Worm (Caenorhabditis elegans) whole organism, early embryonic: Measurements from ENCODE around the gene srx-96.

ENCODE experiments used
- B0310.2 ChIP-seq: sonication (generic microtip); optimal IDR thresholded peaks from 2 replicates; lab custom pipeline; 2016; ENCODE audit warnings: mild to moderate bottlenecking, missing genetic modification characterization, missing compliant biosample characterization
- F13C5.2 ChIP-seq: sonication (generic microtip); optimal IDR thresholded peaks from 2 replicates; lab custom pipeline; 2017; ENCODE audit warnings: mild to moderate bottlenecking, missing genetic modification characterization, inconsistent platforms, missing compliant biosample characterization
- aly-1 ChIP-seq: sonication (generic microtip); optimal IDR thresholded peaks from 2 replicates; lab custom pipeline; 2016; ENCODE audit warnings: missing genetic modification characterization, missing compliant biosample characterization
- ama-1 ChIP-seq: fragments of 150-350 bp; optimal IDR thresholded peaks from 2 replicates; lab custom pipeline; 2014
- ceh-13 ChIP-seq: fragments of 200-800 bp; sonication (Bioruptor generic); optimal IDR thresholded peaks from 2 replicates; lab custom pipeline; 2018; ENCODE audit warnings: mild to moderate bottlenecking, missing genetic modification characterization, missing compliant biosample characterization
- ceh-36 ChIP-seq: sonication (generic microtip); optimal IDR thresholded peaks from 2 replicates; lab custom pipeline; 2016; ENCODE audit warnings: missing genetic modification characterization, inconsistent platforms, missing compliant biosample characterization
- ets-7 ChIP-seq: sonication (generic microtip); optimal IDR thresholded peaks from 2 replicates; lab custom pipeline; 2016; ENCODE audit warnings: missing genotype, missing genetic modification characterization, missing compliant biosample characterization
- flt-1 ChIP-seq: fragments of 200-800 bp; sonication (Bioruptor generic); IDR thresholded peaks from 2 replicates; pipeline ENCODE4 v1.3.6; 2022; ENCODE audit warnings: missing genetic modification characterization, missing compliant biosample characterization
- hmbx-1 ChIP-seq: sonication (generic microtip); optimal IDR thresholded peaks from 2 replicates; lab custom pipeline; 2016; ENCODE audit warnings: mild to moderate bottlenecking, missing genetic modification characterization, missing compliant biosample characterization
- hmg-4 ChIP-seq: fragments of 200-800 bp; sonication (Bioruptor generic); optimal IDR thresholded peaks from 2 replicates; lab custom pipeline; 2018; ENCODE audit warnings: mild to moderate bottlenecking, missing genetic modification characterization, missing compliant biosample characterization
- hnd-1 ChIP-seq: sonication (generic microtip); optimal IDR thresholded peaks from 2 replicates; lab custom pipeline; 2016; ENCODE audit warnings: missing genetic modification characterization, missing compliant biosample characterization
- pes-1 ChIP-seq: fragments of 200-800 bp; sonication (Bioruptor generic); IDR thresholded peaks from 2 replicates; pipeline ENCODE4 v1.3.6; 2022; ENCODE audit warnings: missing genetic modification reagents, missing genetic modification characterization, missing compliant biosample characterization
- scrt-1 ChIP-seq: fragments of 200-800 bp; sonication (Bioruptor generic); IDR thresholded peaks from 2 replicates; pipeline ENCODE4 v1.3.6; 2022; ENCODE audit warnings: missing genetic modification characterization, missing compliant biosample characterization
- sea-1 ChIP-seq: fragments of 200-800 bp; sonication (Bioruptor generic); conservative IDR thresholded peaks from 2 replicates; pipeline ENCODE4 v1.3.6; 2022; ENCODE audit warnings: missing genetic modification characterization, missing compliant biosample characterization
- tbx-11 ChIP-seq: fragments of 200-800 bp; sonication (Bioruptor generic); IDR thresholded peaks from 2 replicates; pipeline ENCODE4 v1.3.6; 2022; ENCODE audit warnings: missing genetic modification characterization, missing compliant biosample characterization
- tbx-37 ChIP-seq: fragments of 200-800 bp; sonication (Bioruptor generic); conservative IDR thresholded peaks from 2 replicates; pipeline ENCODE4 v1.3.6; 2022; ENCODE audit warnings: missing genetic modification reagents, missing genetic modification characterization, missing compliant biosample characterization
- tra-4 ChIP-seq: sonication (generic microtip); optimal IDR thresholded peaks from 2 replicates; lab custom pipeline; 2017; ENCODE audit warnings: missing genetic modification characterization, missing compliant biosample characterization

Gene srx-96

ce11 chrV:13703960-13704359 lies 7.2 kb upstream of the srx-96 start, which contains the start of gene T01D3.3:
Gene T01D3.3 (plus strand): TSS chrV:13704271.
- peak; percentile 10 for TF ChIP-seq ceh-36 (tag; lab: Kevin White, UChicago)
- no peak for TF ChIP-seq pes-1 (GFP tag; lab: Robert Waterston, UW)

ce11 chrV:13707295-13707694 lies 3.9 kb upstream of the srx-96 start, which contains the start of gene hlh-34:
Gene hlh-34 (minus strand): TSS chrV:13707395.
- TF ChIP-seq ceh-13 (GFP tag; lab: Kevin White, UChicago) (no peak), ama-1 (lab: Kevin White, UChicago) (no peak), F13C5.2 (no peak), hmbx-1 (tag; lab: Kevin White, UChicago) (no peak), flt-1 (GFP tag; lab: Robert Waterston, UW) (no peak), scrt-1 (no peak), tra-4 (tag; lab: Kevin White, UChicago) (no peak), hmg-4 (GFP tag; lab: Kevin White, UChicago) (no peak), tbx-37 (GFP tag; lab: Robert Waterston, UW) (no peak)

ce11 chrV:13715223-13715686 lies 4.1 kb downstream of the srx-96 start, which contains the start of gene zipt-9:
Gene zipt-9 (minus strand): TSS chrV:13715273.
- peak; percentile 28 for TF ChIP-seq tra-4 (tag; lab: Kevin White, UChicago)
- peak; percentile 70 for TF ChIP-seq tbx-37 (GFP tag; lab: Robert Waterston, UW)
- peak; percentile 72 for TF ChIP-seq F13C5.2
- peak; percentile 34 for TF ChIP-seq B0310.2
- TF ChIP-seq hnd-1 (tag; lab: Kevin White, UChicago) = no peak
- TF ChIP-seq ets-7 (tag; lab: Kevin White, UChicago) = peak; percentile 57
- TF ChIP-seq hmbx-1 (tag; lab: Kevin White, UChicago) = no peak
- 0 out of 2 replicates have a peak, but pooled peaks have one; percentile 45 for TF ChIP-seq tbx-11 (GFP tag; lab: Robert Waterston, UW)
- TF ChIP-seq hmg-4 (GFP tag; lab: Kevin White, UChicago) = peak; percentile 11

- TF ChIP-seq tra-4 (tag; lab: Kevin White, UChicago) (no peak), ceh-13 (GFP tag; lab: Kevin White, UChicago) (no peak), sea-1 (no peak), ceh-36 (tag; lab: Kevin White, UChicago) (no peak), scrt-1 (no peak), B0310.2 (no peak), hmbx-1 (tag; lab: Kevin White, UChicago) (no peak), hnd-1 (tag; lab: Kevin White, UChicago) (no peak), aly-1 (tag; lab: Kevin White, UChicago) (no peak), ama-1 (lab: Kevin White, UChicago) (no peak), flt-1 (GFP tag; lab: Robert Waterston, UW) (no peak), pes-1 (GFP tag; lab: Robert Waterston, UW) (no peak), tbx-37 (GFP tag; lab: Robert Waterston, UW) (no peak), tbx-11 (GFP tag; lab: Robert Waterston, UW) (no peak), ets-7 (tag; lab: Kevin White, UChicago) (no peak), hmg-4 (GFP tag; lab: Kevin White, UChicago) (no peak)
Measured at ce11 chrV:13716531-13716930, 5.4 kb downstream of the srx-96 start, which contains the start of gene T01D3.6. Gene T01D3.6 (plus strand): TSS chrV:13716824.

ce11 chrV:13724781-13725180 lies 13.6 kb downstream of the srx-96 start, which contains the start of gene F35E12.2:
Gene F35E12.2 (minus strand): TSS chrV:13724881.
- TF ChIP-seq F13C5.2 (no peak), ceh-36 (tag; lab: Kevin White, UChicago) (no peak), aly-1 (tag; lab: Kevin White, UChicago) (no peak), ceh-13 (GFP tag; lab: Kevin White, UChicago) (no peak), hmg-4 (GFP tag; lab: Kevin White, UChicago) (no peak), hmbx-1 (tag; lab: Kevin White, UChicago) (no peak), ets-7 (tag; lab: Kevin White, UChicago) (no peak)

ce11 chrV:13725574-13725973 lies 14.4 kb downstream of the srx-96 start, which contains the start of gene fbxa-181:
Gene fbxa-181 (plus strand): TSS chrV:13725874.
- TF ChIP-seq B0310.2 (no peak), hmbx-1 (tag; lab: Kevin White, UChicago) (no peak), scrt-1 (no peak), tra-4 (tag; lab: Kevin White, UChicago) (no peak), ceh-13 (GFP tag; lab: Kevin White, UChicago) (no peak)

ce11 chrV:13730762-13731161 lies 19.6 kb downstream of the srx-96 start, which contains the start of gene dct-17:
Gene dct-17 (minus strand): TSS chrV:13730784.
- no peak for TF ChIP-seq hmg-4 (GFP tag; lab: Kevin White, UChicago)
- TF ChIP-seq ets-7 (tag; lab: Kevin White, UChicago) = no peak
- TF ChIP-seq B0310.2 = no peak
- no peak for TF ChIP-seq scrt-1
- TF ChIP-seq pes-1 (GFP tag; lab: Robert Waterston, UW) = no peak
- no peak for TF ChIP-seq ceh-13 (GFP tag; lab: Kevin White, UChicago)
- TF ChIP-seq aly-1 (tag; lab: Kevin White, UChicago) = no peak
- no peak for TF ChIP-seq hnd-1 (tag; lab: Kevin White, UChicago)
- no peak for TF ChIP-seq flt-1 (GFP tag; lab: Robert Waterston, UW)
- no peak for TF ChIP-seq tra-4 (tag; lab: Kevin White, UChicago)
- no peak for TF ChIP-seq tbx-37 (GFP tag; lab: Robert Waterston, UW)

- TF ChIP-seq ama-1 (lab: Kevin White, UChicago) (no peak), hmg-4 (GFP tag; lab: Kevin White, UChicago) (no peak), ets-7 (tag; lab: Kevin White, UChicago) (no peak), sea-1 (no peak), tbx-11 (GFP tag; lab: Robert Waterston, UW) (no peak), ceh-36 (tag; lab: Kevin White, UChicago) (no peak), pes-1 (GFP tag; lab: Robert Waterston, UW) (no peak), scrt-1 (no peak), F13C5.2 (no peak), ceh-13 (GFP tag; lab: Kevin White, UChicago) (no peak), hnd-1 (tag; lab: Kevin White, UChicago) (no peak), tbx-37 (GFP tag; lab: Robert Waterston, UW) (no peak), tra-4 (tag; lab: Kevin White, UChicago) (no peak), aly-1 (tag; lab: Kevin White, UChicago) (no peak)
Measured at ce11 chrV:13736147-13736546, 25.0 kb downstream of the srx-96 start, which contains the start of gene F35E12.6. Gene F35E12.6 (minus strand): TSS chrV:13736247.
